Fruit fly (Drosophila melanogaster) whole organism, pupa: ENCODE measurements around the gene CG7214.

ENCODE experiments used
- CG10348 ChIP-seq: fragments of 200-800 bp; sonication (Bioruptor generic); IDR thresholded peaks from 2 replicates; pipeline ENCODE4 v1.3.6; 2022; ENCODE audit warnings: missing biosample characterization, missing genetic modification characterization
- CG12605 ChIP-seq: fragments of 200-800 bp; sonication (Bioruptor generic); IDR thresholded peaks from 2 replicates; pipeline ENCODE4 v1.3.6; 2022; ENCODE audit warnings: missing biosample characterization, missing genetic modification characterization
- CG32121 ChIP-seq: fragments of 200-800 bp; sonication (Bioruptor generic); IDR thresholded peaks from 2 replicates; pipeline ENCODE4 v1.3.6; 2022; ENCODE audit warnings: missing biosample characterization, missing genetic modification characterization
- CG34367 ChIP-seq: fragments of 200-800 bp; sonication (Bioruptor generic); optimal IDR thresholded peaks from 2 replicates; lab custom pipeline; 2018; ENCODE audit warnings: missing biosample characterization, mild to moderate bottlenecking, missing genetic modification characterization
- EcR ChIP-seq: fragments of 200-800 bp; sonication (Bioruptor generic); optimal IDR thresholded peaks from 3 replicates; lab custom pipeline; 2019; ENCODE audit warnings: missing biosample characterization, missing genetic modification characterization, mild to moderate bottlenecking, moderate library complexity, missing genetic modification reagents
- fd96Ca ChIP-seq: fragments of 200-800 bp; sonication (Bioruptor generic); IDR thresholded peaks from 3 replicates; pipeline ENCODE4 v1.3.6; 2022; ENCODE audit warnings: missing biosample characterization, missing genetic modification characterization
- gl ChIP-seq: fragments of 200-800 bp; sonication (Bioruptor generic); optimal IDR thresholded peaks from 2 replicates; lab custom pipeline; 2018; ENCODE audit warnings: missing biosample characterization, mild to moderate bottlenecking, missing genetic modification characterization
- rn ChIP-seq: fragments of 200-800 bp; sonication (Bioruptor generic); IDR thresholded peaks from 2 replicates; pipeline ENCODE4 v1.3.6; 2022; ENCODE audit warnings: missing biosample characterization, missing genetic modification characterization

- no peak for TF ChIP-seq gl (tag; lab: Kevin White, UChicago)
- no peak for TF ChIP-seq CG12605
- no peak for TF ChIP-seq CG32121 (GFP tag; lab: Robert Waterston, UW)
- no peak for TF ChIP-seq rn (GFP tag; lab: Robert Waterston, UW)
- TF ChIP-seq fd96Ca (GFP tag; lab: Robert Waterston, UW): no peak
- TF ChIP-seq CG10348 (GFP tag; lab: Robert Waterston, UW): no peak
- no peak for TF ChIP-seq CG34367
- TF ChIP-seq EcR (GFP tag; lab: Kevin White, UChicago): no peak
These were observed 22.5 kb downstream of the CG7214 start for dm6 chr2L:7722102-7722501.
